Fruit fly (Drosophila melanogaster): Measurements from ENCODE around the gene DIP-epsilon.

Gene DIP-epsilon

DNA sequence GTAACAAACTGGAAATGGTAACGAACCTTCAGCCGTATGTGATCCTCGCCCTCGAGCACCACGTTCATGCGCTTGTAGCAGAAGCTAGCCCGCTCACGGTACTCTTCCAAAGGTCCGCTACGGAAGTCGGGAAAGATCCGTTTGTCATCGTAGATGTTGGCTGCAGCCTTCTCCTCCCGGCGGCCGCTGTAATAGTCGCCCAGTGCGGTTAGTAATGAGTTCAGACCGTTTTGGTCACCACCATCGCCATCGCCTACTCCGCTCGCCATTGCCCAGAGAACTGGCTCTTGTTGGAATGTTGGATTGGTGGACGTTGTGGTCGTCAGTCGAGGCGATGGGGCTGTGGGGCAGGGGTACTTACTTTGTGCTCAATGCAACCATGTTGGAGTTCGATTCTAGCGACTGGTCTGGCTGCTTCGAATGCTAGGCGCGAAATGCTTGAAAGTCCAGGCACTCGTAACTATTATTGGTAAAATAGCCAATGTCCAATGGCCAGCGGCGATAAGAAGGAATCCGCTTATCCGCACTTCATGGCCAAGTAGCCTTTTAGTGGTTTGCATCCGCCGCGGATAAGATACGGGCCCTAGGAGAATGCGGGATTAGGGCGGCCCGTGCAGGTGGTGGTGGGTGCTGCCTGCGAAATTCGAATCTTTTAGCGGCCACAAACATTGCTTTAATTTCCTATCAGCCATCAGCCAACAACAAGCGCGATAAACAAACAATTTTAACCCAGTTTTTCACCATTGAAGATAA, 36.6 kb upstream of the DIP-epsilon start (continued):
- peak; percentile 2 for TF ChIP-seq kah (GFP tag; optimal IDR thresholded peaks at IDR 0.05)
- no peak for TF ChIP-seq Vsx1 (GFP tag; optimal IDR thresholded peaks at IDR 0.05)
- no peak for TF ChIP-seq Dip2 (GFP tag; IDR thresholded peaks at IDR 0.05)
- no peak for TF ChIP-seq CG4617 (GFP tag; optimal IDR thresholded peaks at IDR 0.05; ENCODE audit: borderline replicate concordance)
- no peak for TF ChIP-seq nmo (GFP tag; optimal IDR thresholded peaks at IDR 0.05)
- TF ChIP-seq CG1647 (GFP tag; optimal IDR thresholded peaks at IDR 0.05) = no peak
- TF ChIP-seq psq (GFP tag; optimal IDR thresholded peaks at IDR 0.05) = no peak
- TF ChIP-seq Hand (GFP tag; optimal IDR thresholded peaks at IDR 0.05) = no peak
- TF ChIP-seq CG34224 (GFP tag; IDR thresholded peaks at IDR 0.05; ENCODE audit: partially characterized antibody) = no peak
- TF ChIP-seq CG6272 (GFP tag; IDR thresholded peaks at IDR 0.05) = no peak
- no peak for TF ChIP-seq CG30403 (GFP tag; optimal IDR thresholded peaks at IDR 0.05)
- no peak for TF ChIP-seq al (GFP tag; IDR thresholded peaks at IDR 0.05)
- peak in 1 of 2 experiments; percentile 67 for TF ChIP-seq Hr78 (GFP tag; optimal IDR thresholded peaks at IDR 0.05)
- peak; percentile 5 for TF ChIP-seq pzg (GFP tag; optimal IDR thresholded peaks at IDR 0.05)
- peak; percentile 29; the same call in 1 of the 2 replicates for TF ChIP-seq Awh (GFP tag; IDR thresholded peaks at IDR 0.05)
- TF ChIP-seq Hmx (GFP tag; optimal IDR thresholded peaks at IDR 0.05) = no peak
- no peak for TF ChIP-seq HLH3B (GFP tag; IDR thresholded peaks at IDR 0.05)
- TF ChIP-seq grn (GFP tag; optimal IDR thresholded peaks at IDR 0.05) = peak; percentile 75
- TF ChIP-seq da (GFP tag; optimal IDR thresholded peaks at IDR 0.05) = no peak
- TF ChIP-seq grau (tag; optimal IDR thresholded peaks at IDR 0.05) = no peak
- no peak for TF ChIP-seq CG7372 (GFP tag; IDR thresholded peaks at IDR 0.05)
- TF ChIP-seq CG8290 (GFP tag; optimal IDR thresholded peaks at IDR 0.05) = no peak
- no peak for TF ChIP-seq CG8290 (tag; optimal IDR thresholded peaks at IDR 0.05)
- TF ChIP-seq CG12769 (tag; optimal IDR thresholded peaks at IDR 0.05) = no peak
- no peak for TF ChIP-seq caup (GFP tag; optimal IDR thresholded peaks at IDR 0.05; ENCODE audit: severe bottlenecking)
- TF ChIP-seq peb (GFP tag; IDR thresholded peaks at IDR 0.05) = no peak
- peak; percentile 41; the same call in 1 of the 2 replicates for TF ChIP-seq Dref (GFP tag; IDR thresholded peaks at IDR 0.05)
- TF ChIP-seq hkb (optimal IDR thresholded peaks at IDR 0.05) = no peak
- TF ChIP-seq hkb (GFP tag; IDR thresholded peaks at IDR 0.05) = no peak
- no peak for TF ChIP-seq CG9609 (GFP tag; optimal IDR thresholded peaks at IDR 0.05)
- TF ChIP-seq CG3838 (GFP tag; optimal IDR thresholded peaks at IDR 0.05) = no peak
- TF ChIP-seq nom (GFP tag; optimal IDR thresholded peaks at IDR 0.05) = peak; percentile 78
- no peak for TF ChIP-seq CG8944 (GFP tag; optimal IDR thresholded peaks at IDR 0.05)
- no peak for TF ChIP-seq fu2 (GFP tag; optimal IDR thresholded peaks at IDR 0.05)
- no peak for TF ChIP-seq dan (GFP tag; IDR thresholded peaks at IDR 0.05)
- TF ChIP-seq CG11696 (GFP tag; IDR thresholded peaks at IDR 0.05) = no peak
- no peak for TF ChIP-seq sens-2 (GFP tag; IDR thresholded peaks at IDR 0.05)
- no peak for TF ChIP-seq CG4820 (GFP tag; optimal IDR thresholded peaks at IDR 0.05)
- no peak for TF ChIP-seq gem (tag; optimal IDR thresholded peaks at IDR 0.05)
- no peak for TF ChIP-seq CG16815 (GFP tag; optimal IDR thresholded peaks at IDR 0.05)
- no peak for TF ChIP-seq CG32532 (GFP tag; IDR thresholded peaks at IDR 0.05)
- no peak for TF ChIP-seq CG12391 (tag; optimal IDR thresholded peaks at IDR 0.05)
- TF ChIP-seq CG17912 (GFP tag; optimal IDR thresholded peaks at IDR 0.05) = peak; percentile 13
- TF ChIP-seq Blimp-1 (GFP tag; optimal IDR thresholded peaks at IDR 0.05) = no peak
- peak; percentile 11 for TF ChIP-seq CG18599 (GFP tag; optimal IDR thresholded peaks at IDR 0.05)
- no peak for TF ChIP-seq schlank (tag; optimal IDR thresholded peaks at IDR 0.05)
- no peak for TF ChIP-seq row (GFP tag; IDR thresholded peaks at IDR 0.05)
- TF ChIP-seq MBD-R2 (GFP tag; IDR thresholded peaks at IDR 0.05) = peak; percentile 34
- no peak for TF ChIP-seq wor (GFP tag; IDR thresholded peaks at IDR 0.05)
- TF ChIP-seq CG43689 (GFP tag; IDR thresholded peaks at IDR 0.05) = no peak
- TF ChIP-seq Scr (GFP tag; IDR thresholded peaks at IDR 0.05; ENCODE audit: partially characterized antibody) = no peak
